Fruit fly (Drosophila melanogaster): ENCODE data around the gene toc.

toc gene

DNA sequence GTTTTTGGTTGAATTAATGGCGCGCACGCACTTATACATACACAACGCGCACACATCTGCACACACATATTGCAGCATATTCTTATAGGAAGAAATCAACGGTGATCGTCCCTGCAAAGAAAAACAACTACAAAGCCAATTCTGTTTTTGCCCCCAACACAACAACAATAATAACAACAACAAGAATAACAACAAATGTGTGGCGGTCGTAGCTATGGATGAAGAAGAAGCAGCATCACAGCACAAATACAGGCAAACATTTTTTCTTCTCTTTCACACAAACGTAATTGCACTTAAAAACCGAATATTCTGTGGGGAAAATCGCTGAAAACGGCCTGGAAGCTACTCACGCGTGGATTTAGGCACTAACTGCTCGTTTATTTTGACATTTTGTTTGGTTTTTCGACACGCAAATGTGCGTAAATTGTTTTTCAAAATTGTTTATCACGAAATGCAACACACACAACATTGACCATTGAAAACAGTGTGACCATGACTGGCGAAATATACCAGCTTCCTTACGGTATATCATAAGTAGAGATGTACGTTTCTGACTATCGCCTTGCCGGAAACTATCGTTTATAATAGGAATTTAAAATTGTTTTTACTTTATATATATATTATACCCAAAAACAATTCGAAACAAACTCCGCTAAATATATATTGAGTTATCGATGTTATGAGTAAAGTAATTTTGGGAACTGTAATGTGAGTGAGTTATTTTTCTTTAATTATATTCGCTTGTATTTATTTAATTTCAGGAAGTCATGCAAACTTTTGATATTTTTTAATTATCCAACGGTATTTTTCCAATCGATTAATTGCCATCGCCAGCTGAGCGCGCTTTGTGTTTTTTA lies 14.8 kb upstream of the toc start, which contains the start of the genes Mad and gkt:
Gene Mad (minus strand): TSS at position 500 of the 857 bp plus-strand sequence.
Gene gkt (plus strand): TSS at position 807 of the 857 bp plus-strand sequence.
- TF ChIP-seq h (optimal IDR thresholded peaks at IDR 0.05) (no peak), psq (optimal IDR thresholded peaks at IDR 0.05) (no peak), ttk (optimal IDR thresholded peaks at IDR 0.05) (no peak), Sin3A (optimal IDR thresholded peaks at IDR 0.05) (no peak), insv (optimal IDR thresholded peaks at IDR 0.05) (no peak), Myc (optimal IDR thresholded peaks at IDR 0.05) (no peak)

DNA sequence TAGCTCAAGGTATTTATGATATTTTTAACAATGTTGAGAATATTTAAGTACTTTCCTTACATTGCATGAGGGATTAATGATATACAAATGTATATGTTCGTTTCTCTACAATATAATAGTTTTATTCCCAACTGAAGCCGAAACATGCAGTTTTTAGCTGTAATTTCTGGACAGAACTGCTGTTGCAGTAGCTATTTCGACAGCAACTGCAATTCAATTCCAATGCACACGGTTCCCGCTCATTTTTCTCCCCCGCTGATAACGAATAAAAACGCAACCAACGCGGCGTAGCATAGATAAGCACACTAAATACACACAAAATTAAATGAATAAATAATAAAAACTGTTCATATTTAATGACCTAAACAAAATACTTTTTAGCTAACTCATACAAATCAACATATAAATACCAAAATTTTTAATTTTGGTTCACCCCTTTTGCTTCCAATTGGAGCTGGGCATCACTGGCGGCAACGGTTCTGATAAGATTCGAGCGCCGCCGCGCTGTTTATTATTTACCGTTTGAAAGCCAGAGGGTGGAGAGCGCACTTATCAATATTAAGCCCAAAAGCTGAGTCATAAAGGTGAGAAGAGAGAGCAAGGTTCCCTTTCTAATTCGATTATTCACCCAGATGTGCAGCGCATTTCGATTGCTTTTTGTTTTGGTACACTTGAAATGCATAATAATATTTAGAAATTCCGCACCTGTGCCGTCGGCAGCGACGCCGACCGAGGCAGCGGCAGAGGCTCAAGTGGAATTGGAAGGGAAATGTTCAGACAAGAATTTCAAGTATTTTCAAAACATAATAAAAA lies 13.9 kb upstream of the toc start:
- TF ChIP-seq Sin3A (optimal IDR thresholded peaks at IDR 0.05) (no peak), ttk (optimal IDR thresholded peaks at IDR 0.05) (no peak), Myc (optimal IDR thresholded peaks at IDR 0.05) (no peak), h (optimal IDR thresholded peaks at IDR 0.05) (no peak), psq (optimal IDR thresholded peaks at IDR 0.05) (no peak), insv (optimal IDR thresholded peaks at IDR 0.05) (no peak)

DNA sequence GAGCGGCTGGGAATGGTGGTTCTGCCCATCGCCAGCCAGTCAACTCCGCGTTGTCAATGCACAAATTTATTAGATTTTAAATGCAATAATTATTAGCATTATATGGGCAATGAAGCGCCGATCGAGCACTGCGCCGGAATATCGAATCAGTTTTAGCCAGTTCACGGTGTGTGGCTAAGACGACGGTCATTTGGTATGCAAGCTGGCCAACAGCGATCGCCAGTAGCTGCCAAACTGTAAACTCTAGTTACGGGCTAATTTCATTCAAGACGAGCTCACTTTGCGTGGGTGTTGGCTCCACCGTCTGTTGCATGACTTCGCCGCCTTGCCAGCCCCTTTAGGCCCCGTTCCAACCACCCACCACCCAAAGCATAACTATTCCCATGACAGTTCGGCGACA lies 11.2 kb upstream of the toc start:
- TF ChIP-seq ttk (optimal IDR thresholded peaks at IDR 0.05) (no peak), insv (optimal IDR thresholded peaks at IDR 0.05) (no peak), h (optimal IDR thresholded peaks at IDR 0.05) (no peak), Myc (optimal IDR thresholded peaks at IDR 0.05) (no peak), psq (optimal IDR thresholded peaks at IDR 0.05) (no peak), Sin3A (optimal IDR thresholded peaks at IDR 0.05) (no peak)

- no peak for TF ChIP-seq psq (optimal IDR thresholded peaks at IDR 0.05)
- no peak for TF ChIP-seq insv (optimal IDR thresholded peaks at IDR 0.05)
- TF ChIP-seq ttk (optimal IDR thresholded peaks at IDR 0.05), result no peak
- TF ChIP-seq h (optimal IDR thresholded peaks at IDR 0.05), result no peak
- no peak for TF ChIP-seq Sin3A (optimal IDR thresholded peaks at IDR 0.05)
- TF ChIP-seq Myc (optimal IDR thresholded peaks at IDR 0.05), result no peak
Observed at dm6 chr2L:3154749-3155148, 10.2 kb upstream of the toc start.

- TF ChIP-seq h (optimal IDR thresholded peaks at IDR 0.05), result no peak
- TF ChIP-seq ttk (optimal IDR thresholded peaks at IDR 0.05), result no peak
- no peak for TF ChIP-seq Myc (optimal IDR thresholded peaks at IDR 0.05)
- TF ChIP-seq Sin3A (optimal IDR thresholded peaks at IDR 0.05), result no peak
- TF ChIP-seq insv (optimal IDR thresholded peaks at IDR 0.05), result no peak
- no peak for TF ChIP-seq psq (optimal IDR thresholded peaks at IDR 0.05)
Observed at dm6 chr2L:3152696-3153613, 8.4 kb upstream of the toc start.

- TF ChIP-seq Myc (optimal IDR thresholded peaks at IDR 0.05) (no peak), ttk (optimal IDR thresholded peaks at IDR 0.05) (no peak), insv (optimal IDR thresholded peaks at IDR 0.05) (no peak), h (optimal IDR thresholded peaks at IDR 0.05) (no peak), psq (optimal IDR thresholded peaks at IDR 0.05) (no peak), Sin3A (optimal IDR thresholded peaks at IDR 0.05) (no peak)
Observed at dm6 chr2L:3151657-3152056, 7.1 kb upstream of the toc start.

dm6 chr2L:3148959-3149591 lies 4.5 kb upstream of the toc start:
- TF ChIP-seq Sin3A (optimal IDR thresholded peaks at IDR 0.05), result no peak
- no peak for TF ChIP-seq h (optimal IDR thresholded peaks at IDR 0.05)
- no peak for TF ChIP-seq psq (optimal IDR thresholded peaks at IDR 0.05)
- no peak for TF ChIP-seq insv (optimal IDR thresholded peaks at IDR 0.05)
- TF ChIP-seq Myc (optimal IDR thresholded peaks at IDR 0.05), result no peak
- TF ChIP-seq ttk (optimal IDR thresholded peaks at IDR 0.05), result no peak

DNA sequence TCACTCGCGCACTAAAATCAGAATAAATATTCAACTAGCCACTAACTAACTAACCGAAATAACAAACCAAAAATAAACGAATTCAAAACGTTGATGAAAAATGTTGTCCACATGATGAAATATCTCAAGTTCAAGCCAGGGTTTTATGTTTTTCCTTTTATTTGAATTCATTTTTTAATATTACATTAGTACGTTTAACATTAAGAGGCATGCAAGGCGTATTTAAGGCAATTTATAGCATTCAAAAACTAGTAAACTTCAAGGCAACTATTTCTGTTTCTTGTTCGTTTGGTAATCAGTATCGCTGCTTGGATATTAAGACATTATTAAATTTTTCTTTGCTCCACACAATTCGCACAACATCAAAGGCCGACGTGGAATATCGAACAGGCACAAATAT lies 1.3 kb upstream of the toc start:
- TF ChIP-seq ttk (optimal IDR thresholded peaks at IDR 0.05), result no peak
- no peak for TF ChIP-seq insv (optimal IDR thresholded peaks at IDR 0.05)
- no peak for TF ChIP-seq Myc (optimal IDR thresholded peaks at IDR 0.05)
- no peak for TF ChIP-seq h (optimal IDR thresholded peaks at IDR 0.05)
- no peak for TF ChIP-seq Sin3A (optimal IDR thresholded peaks at IDR 0.05)
- no peak for TF ChIP-seq psq (optimal IDR thresholded peaks at IDR 0.05)

dm6 chr2L:3145470-3145869 lies 884 bp upstream of the toc start, which contains the start of gene ND-B14.5B:
Gene ND-B14.5B (minus strand): TSS chr2L:3145848.
- no peak for TF ChIP-seq Myc (optimal IDR thresholded peaks at IDR 0.05)
- no peak for TF ChIP-seq insv (optimal IDR thresholded peaks at IDR 0.05)
- TF ChIP-seq psq (optimal IDR thresholded peaks at IDR 0.05), result no peak
- TF ChIP-seq Sin3A (optimal IDR thresholded peaks at IDR 0.05), result no peak
- no peak for TF ChIP-seq ttk (optimal IDR thresholded peaks at IDR 0.05)
- no peak for TF ChIP-seq h (optimal IDR thresholded peaks at IDR 0.05)

- no peak for TF ChIP-seq Sin3A (optimal IDR thresholded peaks at IDR 0.05)
- TF ChIP-seq psq (optimal IDR thresholded peaks at IDR 0.05), result no peak
- no peak for TF ChIP-seq insv (optimal IDR thresholded peaks at IDR 0.05)
- TF ChIP-seq h (optimal IDR thresholded peaks at IDR 0.05), result no peak
- no peak for TF ChIP-seq ttk (optimal IDR thresholded peaks at IDR 0.05)
- no peak for TF ChIP-seq Myc (optimal IDR thresholded peaks at IDR 0.05)
Observed at dm6 chr2L:3143908-3144307, 678 bp downstream of the toc start.

DNA sequence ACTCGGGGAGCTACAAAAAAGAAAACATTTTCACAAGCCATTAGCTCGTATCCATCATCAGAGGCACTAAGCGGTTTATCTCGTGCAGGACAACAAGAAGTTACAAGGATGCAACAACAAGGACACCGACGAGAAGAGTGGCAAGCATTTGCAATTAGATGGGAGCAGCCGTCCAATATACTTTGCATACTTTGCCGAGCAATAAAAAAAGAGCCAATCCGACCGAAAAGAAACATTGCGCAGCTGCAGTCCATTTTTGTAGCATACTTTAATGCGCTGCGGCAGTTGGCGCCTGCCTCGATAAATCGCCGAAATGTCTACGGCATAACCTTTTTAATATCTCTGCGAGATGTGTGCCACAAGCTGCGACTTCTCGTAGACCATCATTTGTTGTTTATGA lies 12.9 kb downstream of the toc start:
- TF ChIP-seq insv (optimal IDR thresholded peaks at IDR 0.05) (no peak), psq (optimal IDR thresholded peaks at IDR 0.05) (no peak), Sin3A (optimal IDR thresholded peaks at IDR 0.05) (no peak), Myc (optimal IDR thresholded peaks at IDR 0.05) (no peak), ttk (optimal IDR thresholded peaks at IDR 0.05) (no peak), h (optimal IDR thresholded peaks at IDR 0.05) (no peak)

Measured in Kc167 (cell line).